Worm (Caenorhabditis elegans) whole organism, mixed stage, embryonic: ENCODE measurements around the gene Y49F6A.12.
A peak's percentile ranks its signal among the peaks of the same experiment; 100 is the strongest.

ENCODE experiments used
- M03D4.4 ChIP-seq: sonication (generic microtip); optimal IDR thresholded peaks from 2 replicates; lab custom pipeline; 2017; ENCODE audit warnings: mild to moderate bottlenecking, missing genetic modification characterization, missing compliant biosample characterization
- bed-3 ChIP-seq: fragments of 200-800 bp; sonication (Bioruptor generic); optimal IDR thresholded peaks from 3 replicates; lab custom pipeline; 2018; ENCODE audit warnings: mild to moderate bottlenecking, missing genetic modification characterization, moderate library complexity, missing compliant biosample characterization
- blmp-1 ChIP-seq: fragments of 150-350 bp; optimal IDR thresholded peaks from 2 replicates; lab custom pipeline; 2014; ENCODE audit warnings: missing biosample characterization, missing genetic modification characterization
- ceh-39 ChIP-seq: fragments of 150-350 bp; optimal IDR thresholded peaks from 2 replicates; lab custom pipeline; 2014; ENCODE audit warnings: missing biosample characterization, missing genetic modification characterization
- ceh-43 ChIP-seq: fragments of 200-800 bp; sonication (Bioruptor generic); optimal IDR thresholded peaks from 2 replicates; lab custom pipeline; 2018; ENCODE audit warnings: mild to moderate bottlenecking, missing genetic modification characterization, moderate library complexity, missing compliant biosample characterization
- ceh-83 ChIP-seq: fragments of 200-800 bp; sonication (Bioruptor generic); optimal IDR thresholded peaks from 2 replicates; lab custom pipeline; 2018; ENCODE audit warnings: mild to moderate bottlenecking, missing genetic modification characterization, missing compliant biosample characterization
- ces-1 ChIP-seq: fragments of 150-350 bp; optimal IDR thresholded peaks from 2 replicates; lab custom pipeline; 2014; ENCODE audit warnings: missing biosample characterization, missing genetic modification reagents, missing genetic modification characterization
- cnd-1 ChIP-seq: fragments of 200-800 bp; sonication (Bioruptor generic); optimal IDR thresholded peaks from 2 replicates; lab custom pipeline; 2018; ENCODE audit warnings: mild to moderate bottlenecking, missing genetic modification characterization, missing compliant biosample characterization
- drap-1 ChIP-seq: fragments of 200-800 bp; sonication (Bioruptor generic); optimal IDR thresholded peaks from 3 replicates; lab custom pipeline; 2018; ENCODE audit warnings: mild to moderate bottlenecking, missing genetic modification characterization, missing compliant biosample characterization
- elt-1 ChIP-seq: sonication (generic microtip); optimal IDR thresholded peaks from 2 replicates; lab custom pipeline; 2017; ENCODE audit warnings: missing genetic modification characterization, mild to moderate bottlenecking, missing compliant biosample characterization, antibody characterized with exemption, moderate library complexity, borderline replicate concordance; ENCODE audit not compliant: insufficient read depth
- elt-3 ChIP-seq: fragments of 150-350 bp; optimal IDR thresholded peaks from 2 replicates; lab custom pipeline; 2014; ENCODE audit warnings: missing biosample characterization, missing genetic modification characterization
- flh-1 ChIP-seq: fragments of 200-800 bp; sonication (Bioruptor generic); optimal IDR thresholded peaks from 2 replicates; lab custom pipeline; 2018; ENCODE audit warnings: mild to moderate bottlenecking, missing genetic modification characterization, moderate library complexity, missing compliant biosample characterization
- ham-2 ChIP-seq: fragments of 200-800 bp; sonication (Bioruptor generic); optimal IDR thresholded peaks from 2 replicates; lab custom pipeline; 2018; ENCODE audit warnings: mild to moderate bottlenecking, missing genetic modification characterization, missing compliant biosample characterization
- hlh-1 ChIP-seq: fragments of 150-350 bp; optimal IDR thresholded peaks from 2 replicates; lab custom pipeline; 2014; ENCODE audit warnings: missing biosample characterization, missing genetic modification reagents, missing genetic modification characterization
- lin-13 ChIP-seq: fragments of 150-350 bp; optimal IDR thresholded peaks from 2 replicates; lab custom pipeline; 2014; ENCODE audit warnings: missing biosample characterization, missing genetic modification characterization
- lin-32 ChIP-seq: fragments of 200-800 bp; sonication (Bioruptor generic); optimal IDR thresholded peaks from 2 replicates; lab custom pipeline; 2018; ENCODE audit warnings: mild to moderate bottlenecking, missing genetic modification characterization, missing compliant biosample characterization
- lsy-2 ChIP-seq: fragments of 150-350 bp; optimal IDR thresholded peaks from 2 replicates; lab custom pipeline; 2014; ENCODE audit warnings: missing biosample characterization, missing genetic modification characterization
- mab-5 ChIP-seq: fragments of 150-350 bp; optimal IDR thresholded peaks from 2 replicates; lab custom pipeline; 2014; ENCODE audit warnings: missing biosample characterization, missing genetic modification characterization
- mep-1 ChIP-seq: fragments of 150-350 bp; optimal IDR thresholded peaks from 2 replicates; lab custom pipeline; 2017; ENCODE audit warnings: missing biosample characterization, missing genetic modification reagents, missing genetic modification characterization, inconsistent platforms
- mls-2 ChIP-seq: sonication (generic microtip); optimal IDR thresholded peaks from 2 replicates; lab custom pipeline; 2016; ENCODE audit warnings: mild to moderate bottlenecking, missing genetic modification characterization, moderate library complexity, missing compliant biosample characterization
- nhr-12 ChIP-seq: fragments of 150-350 bp; optimal IDR thresholded peaks from 2 replicates; lab custom pipeline; 2014; ENCODE audit warnings: missing biosample characterization, missing genetic modification characterization
- nhr-2 ChIP-seq: fragments of 150-350 bp; optimal IDR thresholded peaks from 2 replicates; lab custom pipeline; 2014; ENCODE audit warnings: missing biosample characterization, missing genetic modification characterization
- nhr-237 ChIP-seq: fragments of 150-350 bp; optimal IDR thresholded peaks from 2 replicates; lab custom pipeline; 2014; ENCODE audit warnings: missing biosample characterization, missing genetic modification characterization
- nhr-28 ChIP-seq: fragments of 150-350 bp; optimal IDR thresholded peaks from 2 replicates; lab custom pipeline; 2014; ENCODE audit warnings: missing biosample characterization, missing genetic modification characterization
- nhr-76 ChIP-seq: sonication (generic microtip); optimal IDR thresholded peaks from 2 replicates; lab custom pipeline; 2017; ENCODE audit warnings: missing biosample characterization, missing genetic modification characterization
- pha-4 ChIP-seq: fragments of 150-350 bp; optimal IDR thresholded peaks from 2 replicates; lab custom pipeline; 2018; ENCODE audit warnings: missing biosample characterization, missing genetic modification reagents, missing genetic modification characterization
- sem-2 ChIP-seq: fragments of 200-800 bp; sonication (Bioruptor generic); optimal IDR thresholded peaks from 2 replicates; lab custom pipeline; 2018; ENCODE audit warnings: mild to moderate bottlenecking, missing genetic modification characterization, missing compliant biosample characterization
- snpc-4 ChIP-seq: fragments of 150-350 bp; optimal IDR thresholded peaks from 2 replicates; lab custom pipeline; 2014; ENCODE audit warnings: missing biosample characterization, missing genetic modification characterization
- sptf-1 ChIP-seq: sonication (generic microtip); optimal IDR thresholded peaks from 2 replicates; lab custom pipeline; 2017; ENCODE audit warnings: mild to moderate bottlenecking, missing genetic modification characterization, moderate library complexity, missing compliant biosample characterization
- tbx-8 ChIP-seq: fragments of 200-800 bp; sonication (Bioruptor generic); optimal IDR thresholded peaks from 2 replicates; lab custom pipeline; 2018; ENCODE audit warnings: mild to moderate bottlenecking, missing genetic modification characterization, moderate library complexity, missing compliant biosample characterization
- unc-120 ChIP-seq: sonication (generic microtip); optimal IDR thresholded peaks from 2 replicates; lab custom pipeline; 2017; ENCODE audit warnings: missing genetic modification characterization, missing compliant biosample characterization; ENCODE audit not compliant: poor library complexity, severe bottlenecking
- unc-39 ChIP-seq: fragments of 150-350 bp; optimal IDR thresholded peaks from 2 replicates; lab custom pipeline; 2014; ENCODE audit warnings: missing biosample characterization, missing genetic modification characterization
- unc-62 ChIP-seq: fragments of 150-350 bp; optimal IDR thresholded peaks from 2 replicates; lab custom pipeline; 2014; ENCODE audit warnings: missing biosample characterization, missing genetic modification reagents, missing genetic modification characterization
- zip-8 ChIP-seq: fragments of 150-350 bp; optimal IDR thresholded peaks from 2 replicates; lab custom pipeline; 2014; ENCODE audit warnings: missing biosample characterization, missing genetic modification characterization
- ztf-11 ChIP-seq: fragments of 150-350 bp; optimal IDR thresholded peaks from 2 replicates; lab custom pipeline; 2014; ENCODE audit warnings: missing biosample characterization, missing genetic modification characterization

Y49F6A.12 gene

DNA sequence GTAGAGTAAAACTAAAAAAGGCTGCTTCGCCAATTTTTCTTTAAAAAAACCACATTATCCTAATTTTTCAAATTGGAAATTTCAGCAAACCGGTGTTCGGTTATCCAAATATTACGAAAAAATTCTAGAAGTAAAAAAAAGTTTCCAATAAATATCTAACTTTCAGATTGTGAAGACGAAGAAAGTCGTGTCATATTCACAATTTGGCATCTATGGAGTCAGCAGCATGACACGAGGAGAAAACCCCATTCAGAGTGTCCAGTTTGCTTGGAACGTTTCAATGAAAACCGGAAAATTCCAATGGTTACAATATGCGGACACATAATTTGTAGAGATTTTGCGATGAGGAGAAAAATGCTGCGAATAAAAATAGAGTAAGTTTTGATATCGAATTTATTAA is at the start of gene Y49F6A.12:
Y49F6A.12 (plus strand) TSS at position 301 of the 400 bp plus-strand sequence.
- no peak for TF ChIP-seq tbx-8 (GFP tag; lab: Kevin White, UChicago)
- no peak for TF ChIP-seq unc-120 (tag; lab: Kevin White, UChicago)
- no peak for TF ChIP-seq M03D4.4
- TF ChIP-seq drap-1 (GFP tag; lab: Kevin White, UChicago) = no peak
- TF ChIP-seq nhr-2 = no peak
- TF ChIP-seq nhr-237 (tag; lab: Kevin White, UChicago) = no peak
- no peak for TF ChIP-seq lin-13 (tag; lab: Kevin White, UChicago)
- no peak for TF ChIP-seq lsy-2 (tag; lab: Kevin White, UChicago)
- TF ChIP-seq pha-4 (tag; lab: Kevin White, UChicago) = no peak
- no peak for TF ChIP-seq blmp-1 (tag; lab: Kevin White, UChicago)
- no peak for TF ChIP-seq mab-5 (tag; lab: Kevin White, UChicago)
- TF ChIP-seq sptf-1 (tag; lab: Kevin White, UChicago) = no peak
- TF ChIP-seq sem-2 (GFP tag; lab: Kevin White, UChicago) = no peak
- no peak for TF ChIP-seq ceh-43
- TF ChIP-seq unc-39 = no peak
- no peak for TF ChIP-seq unc-62 (GFP tag; lab: Kevin White, UChicago)
- TF ChIP-seq ham-2 = no peak
- no peak for TF ChIP-seq snpc-4 (tag; lab: Kevin White, UChicago)
- no peak for TF ChIP-seq mep-1 (tag; lab: Kevin White, UChicago)
- no peak for TF ChIP-seq ztf-11 (tag; lab: Kevin White, UChicago)
- TF ChIP-seq, all 35 proteins: peak for 0

DNA sequence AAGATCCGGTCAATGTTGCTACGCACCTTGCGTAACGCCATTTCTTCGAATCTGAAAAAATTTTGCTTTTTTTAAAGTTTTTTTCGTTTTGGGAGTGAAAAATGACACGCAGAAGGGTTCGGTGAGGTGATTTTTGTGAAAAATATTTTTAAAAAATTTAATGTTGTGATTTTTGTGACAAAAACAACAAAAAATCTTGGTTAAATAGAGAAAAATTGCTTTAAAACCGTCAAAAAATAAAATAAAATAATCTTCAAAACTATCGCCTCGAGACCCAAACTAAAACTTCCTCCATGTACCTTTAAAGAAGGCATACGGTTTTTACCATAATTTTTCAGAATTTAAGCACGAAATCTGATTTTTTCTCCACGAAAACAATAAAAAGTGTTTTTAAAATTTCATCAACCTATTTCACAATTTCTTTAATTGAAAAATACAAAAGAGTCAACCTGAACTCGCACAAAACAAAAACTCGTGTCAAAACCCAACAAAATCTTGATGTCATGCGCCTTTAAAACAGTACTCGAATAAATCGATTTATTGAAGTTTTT is 49.0 kb upstream of the Y49F6A.12 start, which contains the start of gene apd-3:
apd-3 (minus strand) TSS at position 51 of the 551 bp plus-strand sequence.
- TF ChIP-seq nhr-12 (tag; lab: Kevin White, UChicago) (no peak), ham-2 (no peak), unc-62 (GFP tag; lab: Kevin White, UChicago) (no peak), bed-3 (no peak), ztf-11 (tag; lab: Kevin White, UChicago) (no peak), nhr-237 (tag; lab: Kevin White, UChicago) (no peak), drap-1 (GFP tag; lab: Kevin White, UChicago) (no peak)

DNA sequence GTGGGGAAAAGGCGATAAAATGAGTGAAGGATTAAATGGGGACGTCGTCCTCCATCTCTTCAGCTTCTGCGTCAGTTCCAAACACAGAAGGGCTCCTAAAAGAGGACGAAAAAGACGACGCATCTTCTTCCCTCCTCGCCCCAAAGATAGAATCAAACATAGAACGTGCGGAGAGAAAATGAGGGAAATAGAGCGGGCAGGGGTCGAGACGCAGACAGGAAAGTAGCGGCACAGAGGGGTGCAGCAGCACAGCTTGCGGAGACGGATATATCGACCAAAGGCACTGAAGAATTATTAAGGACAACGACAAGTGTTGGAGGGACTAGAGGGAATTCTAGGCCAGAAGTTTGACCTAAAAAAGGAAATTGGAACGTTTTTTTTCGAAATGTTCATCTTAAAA is 48.2 kb upstream of the Y49F6A.12 start:
- no peak for TF ChIP-seq pha-4 (tag; lab: Kevin White, UChicago)
- TF ChIP-seq tbx-8 (GFP tag; lab: Kevin White, UChicago) = no peak
- TF ChIP-seq elt-3 (tag; lab: Kevin White, UChicago) = no peak
- TF ChIP-seq mls-2 (tag; lab: Kevin White, UChicago) = no peak
- no peak for TF ChIP-seq blmp-1 (tag; lab: Kevin White, UChicago)
- TF ChIP-seq unc-39 = no peak
- no peak for TF ChIP-seq nhr-12 (tag; lab: Kevin White, UChicago)
- peak; percentile 66 for TF ChIP-seq ces-1
- no peak for TF ChIP-seq unc-62 (GFP tag; lab: Kevin White, UChicago)
- no peak for TF ChIP-seq nhr-28 (tag; lab: Kevin White, UChicago)
- TF ChIP-seq elt-1 = no peak
- TF ChIP-seq sptf-1 (tag; lab: Kevin White, UChicago) = no peak
- no peak for TF ChIP-seq flh-1 (GFP tag; lab: Kevin White, UChicago)
- TF ChIP-seq drap-1 (GFP tag; lab: Kevin White, UChicago) = peak; percentile 1
- TF ChIP-seq hlh-1 (tag; lab: Kevin White, UChicago) = peak; percentile 5
- TF ChIP-seq lin-32 (GFP tag; lab: Kevin White, UChicago) = no peak
- no peak for TF ChIP-seq sem-2 (GFP tag; lab: Kevin White, UChicago)
- peak; percentile 34 for TF ChIP-seq mep-1 (tag; lab: Kevin White, UChicago)
- no peak for TF ChIP-seq mab-5 (tag; lab: Kevin White, UChicago)
- no peak for TF ChIP-seq zip-8 (tag; lab: Kevin White, UChicago)
- TF ChIP-seq nhr-2 = no peak
- TF ChIP-seq ceh-83 (GFP tag; lab: Kevin White, UChicago) = peak; percentile 10
- TF ChIP-seq lsy-2 (tag; lab: Kevin White, UChicago) = no peak
- TF ChIP-seq lin-13 (tag; lab: Kevin White, UChicago) = no peak
- TF ChIP-seq snpc-4 (tag; lab: Kevin White, UChicago) = no peak
- no peak for TF ChIP-seq ztf-11 (tag; lab: Kevin White, UChicago)
- TF ChIP-seq cnd-1 (tag; lab: Kevin White, UChicago) = peak; percentile 42
- TF ChIP-seq ham-2 = peak; percentile 45
- TF ChIP-seq M03D4.4 = no peak
- peak; percentile 68 for TF ChIP-seq unc-120 (tag; lab: Kevin White, UChicago)
- no peak for TF ChIP-seq ceh-39
- TF ChIP-seq bed-3 = no peak
- no peak for TF ChIP-seq nhr-237 (tag; lab: Kevin White, UChicago)
- no peak for TF ChIP-seq nhr-76 (tag; lab: Kevin White, UChicago)
- TF ChIP-seq ceh-43 = no peak
